Fruit fly (Drosophila melanogaster) whole organism, embryonic: ENCODE data around the gene sra.

Experiments
- B-H1 ChIP-seq: fragments of 200-800 bp; sonication (Bioruptor generic); IDR thresholded peaks from 3 replicates; pipeline ENCODE4 v1.3.6; 2022; ENCODE audit warnings: missing biosample characterization, missing genetic modification characterization
- CG10321 ChIP-seq: fragments of 200-800 bp; sonication (Bioruptor generic); IDR thresholded peaks from 2 replicates; pipeline ENCODE4 v1.3.6; 2022; ENCODE audit warnings: missing biosample characterization, missing genetic modification characterization
- CG10366 ChIP-seq: fragments of 200-800 bp; sonication (Bioruptor generic); IDR thresholded peaks from 2 replicates; pipeline ENCODE4 v1.3.6; 2022; ENCODE audit warnings: missing biosample characterization, missing genetic modification characterization
- CG10959 ChIP-seq: fragments of 200-800 bp; sonication (Bioruptor generic); IDR thresholded peaks from 2 replicates; pipeline ENCODE4 v1.3.6; 2022; ENCODE audit warnings: missing biosample characterization, missing genetic modification characterization
- CG11723 ChIP-seq: fragments of 200-800 bp; sonication (Bioruptor generic); optimal IDR thresholded peaks from 2 replicates; lab custom pipeline; 2017; ENCODE audit warnings: missing biosample characterization, mild to moderate bottlenecking, missing genetic modification characterization
- CG12236 ChIP-seq: fragments of 200-800 bp; sonication (Bioruptor generic); optimal IDR thresholded peaks from 2 replicates; lab custom pipeline; 2016; ENCODE audit warnings: missing biosample characterization, missing genetic modification characterization
- CG13123 ChIP-seq: fragments of 200-800 bp; sonication (Bioruptor generic); optimal IDR thresholded peaks from 2 replicates; lab custom pipeline; 2016; ENCODE audit warnings: missing biosample characterization, missing genetic modification characterization
- CG13287 ChIP-seq: fragments of 200-800 bp; sonication (Bioruptor generic); IDR thresholded peaks from 2 replicates; pipeline ENCODE4 v1.3.6; 2022; ENCODE audit warnings: missing biosample characterization, missing genetic modification characterization; ENCODE audit not compliant: partially characterized antibody
- CG13775 ChIP-seq: fragments of 200-800 bp; sonication (Bioruptor generic); optimal IDR thresholded peaks from 3 replicates; lab custom pipeline; 2017; ENCODE audit warnings: missing biosample characterization, mild to moderate bottlenecking, missing genetic modification characterization
- CG1529 ChIP-seq: fragments of 200-800 bp; sonication (Bioruptor generic); optimal IDR thresholded peaks from 3 replicates; lab custom pipeline; 2018; ENCODE audit warnings: missing biosample characterization, missing genetic modification characterization
- CG16779 ChIP-seq: fragments of 200-800 bp; sonication (Bioruptor generic); IDR thresholded peaks from 2 replicates; pipeline ENCODE4 v1.3.6; 2022; ENCODE audit warnings: missing biosample characterization, missing genetic modification characterization
- CG2712 ChIP-seq: fragments of 200-800 bp; optimal IDR thresholded peaks from 3 replicates; lab custom pipeline; 2019; ENCODE audit warnings: missing biosample characterization, mild to moderate bottlenecking, missing genetic modification characterization, moderate library complexity
- CG30431 ChIP-seq: fragments of 200-800 bp; sonication (Bioruptor generic); optimal IDR thresholded peaks from 2 replicates; lab custom pipeline; 2017; ENCODE audit warnings: missing biosample characterization, missing genetic modification characterization
- CG32532 ChIP-seq: fragments of 200-800 bp; sonication (Bioruptor generic); IDR thresholded peaks from 2 replicates; pipeline ENCODE4 v1.3.6; 2022; ENCODE audit warnings: missing biosample characterization, missing genetic modification characterization
- CG33213 ChIP-seq: fragments of 200-800 bp; sonication (Bioruptor generic); optimal IDR thresholded peaks from 3 replicates; lab custom pipeline; 2016; ENCODE audit warnings: missing biosample characterization, missing genetic modification characterization
- CG3995 ChIP-seq: fragments of 200-800 bp; sonication (Bioruptor generic); optimal IDR thresholded peaks from 3 replicates; lab custom pipeline; 2016; ENCODE audit warnings: missing biosample characterization, missing genetic modification characterization
- CG6254 ChIP-seq: fragments of 200-800 bp; sonication (Bioruptor generic); optimal IDR thresholded peaks from 3 replicates; lab custom pipeline; 2017; ENCODE audit warnings: mild to moderate bottlenecking, missing biosample characterization, missing genetic modification reagents, missing genetic modification characterization
- CG6272 ChIP-seq: fragments of 200-800 bp; sonication (Bioruptor generic); IDR thresholded peaks from 2 replicates; pipeline ENCODE4 v1.3.6; 2022; ENCODE audit warnings: missing biosample characterization, missing genetic modification characterization
- CG6813 ChIP-seq: fragments of 200-800 bp; sonication (Bioruptor generic); optimal IDR thresholded peaks from 2 replicates; lab custom pipeline; 2017; ENCODE audit warnings: missing biosample characterization, missing genetic modification characterization, mild to moderate bottlenecking, moderate library complexity, missing genetic modification reagents
- CG7928 ChIP-seq: fragments of 200-800 bp; sonication (Bioruptor generic); optimal IDR thresholded peaks from 2 replicates; lab custom pipeline; 2017; ENCODE audit warnings: missing biosample characterization, mild to moderate bottlenecking, missing genetic modification characterization
- CG9817 ChIP-seq: fragments of 200-800 bp; sonication (Bioruptor generic); optimal IDR thresholded peaks from 2 replicates; lab custom pipeline; 2018; ENCODE audit warnings: missing biosample characterization, mild to moderate bottlenecking, missing genetic modification characterization, moderate library complexity
- Deaf1 ChIP-seq: fragments of 200-800 bp; optimal IDR thresholded peaks from 3 replicates; lab custom pipeline; 2019; ENCODE audit warnings: missing biosample characterization, mild to moderate bottlenecking, missing genetic modification characterization, moderate library complexity
- Dip2 ChIP-seq: fragments of 200-800 bp; sonication (Bioruptor generic); IDR thresholded peaks from 2 replicates; pipeline ENCODE4 v1.3.6; 2022; ENCODE audit warnings: missing biosample characterization, missing genetic modification characterization
- Dip3 ChIP-seq: fragments of 200-800 bp; sonication (Bioruptor generic); optimal IDR thresholded peaks from 3 replicates; lab custom pipeline; 2016; ENCODE audit warnings: missing biosample characterization, missing genetic modification characterization
- Dref ChIP-seq: fragments of 200-800 bp; sonication (Bioruptor generic); IDR thresholded peaks from 2 replicates; pipeline ENCODE4 v1.3.6; 2022; ENCODE audit warnings: missing biosample characterization, missing genetic modification characterization
- Hsf ChIP-seq: fragments of 200-800 bp; sonication (Bioruptor generic); optimal IDR thresholded peaks from 3 replicates; lab custom pipeline; 2016; ENCODE audit warnings: missing biosample characterization, missing genetic modification characterization
- Lim3 ChIP-seq: fragments of 200-800 bp; sonication (Bioruptor generic); IDR thresholded peaks from 2 replicates; pipeline ENCODE4 v1.3.6; 2022; ENCODE audit warnings: missing biosample characterization, missing genetic modification characterization
- Scr ChIP-seq: fragments of 200-800 bp; sonication (Bioruptor generic); IDR thresholded peaks from 2 replicates; pipeline ENCODE4 v1.3.6; 2022; ENCODE audit warnings: missing biosample characterization, missing genetic modification characterization; ENCODE audit not compliant: partially characterized antibody
- Vsx1 ChIP-seq: fragments of 200-800 bp; sonication (Bioruptor generic); optimal IDR thresholded peaks from 2 replicates; lab custom pipeline; 2017; ENCODE audit warnings: missing biosample characterization, mild to moderate bottlenecking, missing genetic modification characterization, missing genetic modification reagents
- bab2 ChIP-seq: fragments of 200-800 bp; sonication (Bioruptor generic); optimal IDR thresholded peaks from 2 replicates; lab custom pipeline; 2016; ENCODE audit warnings: missing biosample characterization, missing genetic modification characterization
- btn ChIP-seq: fragments of 200-800 bp; sonication (Bioruptor generic); optimal IDR thresholded peaks from 2 replicates; lab custom pipeline; 2016; ENCODE audit warnings: missing biosample characterization, missing genetic modification characterization
- cato ChIP-seq: fragments of 200-800 bp; sonication (Bioruptor generic); optimal IDR thresholded peaks from 2 replicates; lab custom pipeline; 2016; ENCODE audit warnings: missing biosample characterization, missing genetic modification characterization, borderline replicate concordance
- caup ChIP-seq: fragments of 200-800 bp; sonication (Bioruptor generic); optimal IDR thresholded peaks from 3 replicates; lab custom pipeline; 2017; ENCODE audit warnings: missing biosample characterization, mild to moderate bottlenecking, missing genetic modification characterization, moderate library complexity; ENCODE audit not compliant: severe bottlenecking
- da ChIP-seq: fragments of 200-800 bp; sonication (Bioruptor generic); optimal IDR thresholded peaks from 2 replicates; lab custom pipeline; 2016; ENCODE audit warnings: missing biosample characterization, missing genetic modification characterization
- dati ChIP-seq: fragments of 200-800 bp; sonication (Bioruptor generic); IDR thresholded peaks from 2 replicates; pipeline ENCODE4 v1.3.6; 2022; ENCODE audit warnings: missing biosample characterization, missing genetic modification characterization
- en ChIP-seq: fragments of 200-800 bp; sonication (Bioruptor generic); optimal IDR thresholded peaks from 2 replicates; lab custom pipeline; 2016; ENCODE audit warnings: missing biosample characterization, missing genetic modification characterization
- ewg ChIP-seq: fragments of 200-800 bp; sonication (Bioruptor generic); optimal IDR thresholded peaks from 3 replicates; lab custom pipeline; 2017; ENCODE audit warnings: mild to moderate bottlenecking, missing biosample characterization, missing genetic modification reagents, missing genetic modification characterization
- gsb-n ChIP-seq: fragments of 200-800 bp; sonication (Bioruptor generic); optimal IDR thresholded peaks from 3 replicates; lab custom pipeline; 2018; ENCODE audit warnings: missing biosample characterization, mild to moderate bottlenecking, missing genetic modification characterization
- ind ChIP-seq: fragments of 200-800 bp; sonication (Bioruptor generic); optimal IDR thresholded peaks from 3 replicates; lab custom pipeline; 2016; ENCODE audit warnings: missing biosample characterization, missing genetic modification characterization
- kah ChIP-seq: fragments of 200-800 bp; sonication (Bioruptor generic); optimal IDR thresholded peaks from 2 replicates; lab custom pipeline; 2018; ENCODE audit warnings: missing biosample characterization, mild to moderate bottlenecking, missing genetic modification characterization
- lab ChIP-seq: fragments of 200-800 bp; sonication (Bioruptor generic); optimal IDR thresholded peaks from 3 replicates; lab custom pipeline; 2017; ENCODE audit warnings: missing biosample characterization, missing genetic modification characterization, mild to moderate bottlenecking, moderate library complexity, missing genetic modification reagents
- mld ChIP-seq: fragments of 200-800 bp; sonication (Bioruptor generic); IDR thresholded peaks from 3 replicates; pipeline ENCODE4 v1.3.6; 2022; ENCODE audit warnings: missing biosample characterization, missing genetic modification characterization; ENCODE audit not compliant: partially characterized antibody
- pb ChIP-seq: fragments of 200-800 bp; sonication (Bioruptor generic); optimal IDR thresholded peaks from 3 replicates; lab custom pipeline; 2016; ENCODE audit warnings: missing biosample characterization, missing genetic modification characterization
- peb ChIP-seq: fragments of 200-800 bp; sonication (Bioruptor generic); IDR thresholded peaks from 2 replicates; pipeline ENCODE4 v1.3.6; 2022; ENCODE audit warnings: missing biosample characterization, missing genetic modification characterization
- pnt ChIP-seq: fragments of 200-800 bp; sonication (Bioruptor generic); optimal IDR thresholded peaks from 3 replicates; lab custom pipeline; 2016; ENCODE audit warnings: missing biosample characterization, missing genetic modification characterization
- ranshi ChIP-seq: fragments of 200-800 bp; sonication (Bioruptor generic); IDR thresholded peaks from 2 replicates; pipeline ENCODE4 v1.3.6; 2022; ENCODE audit warnings: missing biosample characterization, missing genetic modification characterization
- schlank ChIP-seq: fragments of 200-800 bp; sonication (Bioruptor generic); optimal IDR thresholded peaks from 2 replicates; lab custom pipeline; 2018; ENCODE audit warnings: missing biosample characterization, mild to moderate bottlenecking, missing genetic modification characterization
- seq ChIP-seq: fragments of 200-800 bp; sonication (Bioruptor generic); IDR thresholded peaks from 2 replicates; pipeline ENCODE4 v1.3.6; 2022; ENCODE audit warnings: missing biosample characterization, missing genetic modification characterization
- tll ChIP-seq, 2 experiments: fragments of 200-800 bp in 1 of 2; fragments of >200 bp in 1 of 2; sonication (Bioruptor generic) in 1 of 2; optimal IDR thresholded peaks; 2 replicates each; lab custom pipeline; 2017 to 2019; ENCODE audit warnings: missing biosample characterization in 2 of 2, missing genetic modification characterization in 2 of 2, mild to moderate bottlenecking in 1 of 2, moderate library complexity in 1 of 2
- tna ChIP-seq: fragments of 200-800 bp; sonication (Bioruptor generic); IDR thresholded peaks from 2 replicates; pipeline ENCODE4 v1.3.6; 2022; ENCODE audit warnings: missing biosample characterization, missing genetic modification characterization; ENCODE audit not compliant: partially characterized antibody
- wek ChIP-seq: fragments of 200-800 bp; sonication (Bioruptor generic); optimal IDR thresholded peaks from 3 replicates; lab custom pipeline; 2018; ENCODE audit warnings: missing biosample characterization, mild to moderate bottlenecking, missing genetic modification characterization, moderate library complexity

The sra gene

DNA sequence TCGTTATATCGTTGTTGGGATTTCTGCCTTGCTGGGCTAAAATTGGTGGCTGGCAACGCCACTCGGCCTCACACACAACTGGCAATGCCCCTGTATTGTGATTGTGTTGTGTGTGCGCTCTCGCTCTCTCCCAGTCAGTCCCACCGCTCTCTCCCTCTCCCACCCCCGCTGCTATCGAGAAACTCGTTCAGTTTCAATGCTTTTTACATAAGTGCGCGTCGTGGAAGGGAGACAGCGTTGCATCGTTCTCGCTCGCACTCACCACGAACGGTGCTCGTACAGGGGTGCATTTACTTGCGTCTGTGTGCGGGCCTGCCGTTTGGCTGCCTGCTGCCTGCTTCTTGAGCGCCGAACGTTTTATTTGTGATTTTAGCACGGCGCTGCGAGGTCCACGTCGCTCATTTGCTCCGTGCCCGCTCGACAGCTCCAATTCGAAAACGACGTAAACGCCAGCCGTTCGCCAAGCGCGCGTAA lies 55.7 kb downstream of the sra start (continued):
- TF ChIP-seq Vsx1 (peak; percentile 46), CG6254 (peak; percentile 27), Dref (GFP tag; lab: Robert Waterston, UW) (no peak), CG13287 (GFP tag; lab: Robert Waterston, UW) (no peak), CG32532 (GFP tag; lab: Robert Waterston, UW) (no peak), CG2712 (tag; lab: Kevin White, UChicago) (peak; percentile 28), CG6813 (peak; percentile 20), CG13123 (GFP tag; lab: Kevin White, UChicago) (no peak), gsb-n (tag; lab: Kevin White, UChicago) (peak; percentile 26), B-H1 (GFP tag; lab: Robert Waterston, UW) (no peak), pnt (GFP tag; lab: Kevin White, UChicago) (no peak), CG10321 (GFP tag; lab: Robert Waterston, UW) (no peak), da (peak; percentile 47), ewg (GFP tag; lab: Kevin White, UChicago) (peak; percentile 50), dati (GFP tag; lab: Robert Waterston, UW) (no peak), CG13775 (no peak), Deaf1 (tag; lab: Kevin White, UChicago) (peak; percentile 98), schlank (tag; lab: Kevin White, UChicago) (peak; percentile 31), peb (GFP tag; lab: Robert Waterston, UW) (no peak), Scr (GFP tag; lab: Robert Waterston, UW) (no peak), CG7928 (GFP tag; lab: Kevin White, UChicago) (peak; percentile 63), CG30431 (GFP tag; lab: Kevin White, UChicago) (no peak), CG1529 (GFP tag; lab: Kevin White, UChicago) (no peak), btn (GFP tag; lab: Kevin White, UChicago) (peak; percentile 26), en (GFP tag; lab: Kevin White, UChicago) (no peak), pb (GFP tag; lab: Kevin White, UChicago) (peak; percentile 57), Dip3 (GFP tag; lab: Kevin White, UChicago) (no peak), CG11723 (GFP tag; lab: Kevin White, UChicago) (no peak), ind (no peak), CG6272 (GFP tag; lab: Robert Waterston, UW) (no peak), tll (GFP tag; optimal IDR thresholded peaks at IDR 0.05; lab: Kevin White, UChicago) (peak in 1 of 2 experiments; percentile 42), lab (GFP tag; lab: Kevin White, UChicago) (peak; percentile 85), CG16779 (GFP tag; lab: Robert Waterston, UW) (no peak), wek (GFP tag; lab: Kevin White, UChicago) (peak; percentile 10), Dip2 (GFP tag; lab: Robert Waterston, UW) (no peak), tna (GFP tag; lab: Robert Waterston, UW) (no peak), Hsf (no peak), cato (GFP tag; lab: Kevin White, UChicago) (no peak), seq (GFP tag; lab: Robert Waterston, UW) (no peak), CG3995 (GFP tag; lab: Kevin White, UChicago) (no peak), CG33213 (GFP tag; lab: Kevin White, UChicago) (peak; percentile 23), CG12236 (GFP tag; lab: Kevin White, UChicago) (no peak), CG10366 (GFP tag; lab: Robert Waterston, UW) (no peak), CG9817 (tag; lab: Kevin White, UChicago) (no peak), kah (no peak), caup (GFP tag; lab: Kevin White, UChicago) (peak; percentile 4), Lim3 (GFP tag; lab: Robert Waterston, UW) (no peak), mld (no peak), ranshi (GFP tag; lab: Robert Waterston, UW) (no peak), CG10959 (GFP tag; lab: Robert Waterston, UW) (no peak), bab2 (GFP tag; lab: Kevin White, UChicago) (no peak)
